Worm (Caenorhabditis elegans): ENCODE results near the gene srh-71.

DNA sequence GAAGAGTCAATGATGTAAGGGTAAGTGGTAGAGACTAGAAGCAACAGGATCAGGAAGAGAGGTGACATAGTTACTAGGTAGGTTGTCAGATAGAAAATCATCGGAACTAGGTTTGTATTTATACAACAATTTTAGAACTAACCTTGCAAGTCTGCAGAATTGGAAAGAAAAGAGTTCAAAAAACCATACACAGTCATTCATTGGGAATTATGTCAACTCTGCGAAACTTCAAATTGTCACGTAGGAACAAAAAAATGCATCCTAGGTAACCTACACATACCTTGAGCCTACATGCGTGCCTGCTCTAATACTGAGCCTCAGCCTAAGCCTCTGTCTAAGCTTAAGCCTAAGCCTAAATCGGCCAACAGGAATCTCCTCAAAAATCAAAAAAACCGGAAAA lies 3.0 kb downstream of the srh-71 start, which contains the start of gene ins-19:
- no peak for TF ChIP-seq W03F9.2 (tag; optimal IDR thresholded peaks at IDR 0.05)
- no peak for TF ChIP-seq dao-5 (tag; optimal IDR thresholded peaks at IDR 0.05)
- TF ChIP-seq him-1 (tag; optimal IDR thresholded peaks at IDR 0.05): no peak
